Fruit fly (Drosophila melanogaster): ENCODE results near the gene CG7691.

Gene CG7691

dm6 chr3R:18572240-18572803, 12.7 kb downstream of the CG7691 start:
- TF ChIP-seq pad (GFP tag; optimal IDR thresholded peaks at IDR 0.05) (no peak), CG14711 (tag; optimal IDR thresholded peaks at IDR 0.05) (no peak), CG7045 (GFP tag; optimal IDR thresholded peaks at IDR 0.05) (no peak), kay (GFP tag; ENCODE audit: borderline replicate concordance) (peak; percentile 74), cnc (optimal IDR thresholded peaks at IDR 0.05) (peak; percentile 88 to 97)

- no peak for TF ChIP-seq CG1620 (GFP tag; optimal IDR thresholded peaks at IDR 0.05)
- peak; percentile 5 for TF ChIP-seq CG33017 (tag; optimal IDR thresholded peaks at IDR 0.05)
- peak; percentile 37 for TF ChIP-seq bab1 (GFP tag; optimal IDR thresholded peaks at IDR 0.05)
- no peak for TF ChIP-seq CG12768 (GFP tag; optimal IDR thresholded peaks at IDR 0.05)
- peak; percentile 67 to 91 for TF ChIP-seq cnc (optimal IDR thresholded peaks at IDR 0.05)
- TF ChIP-seq Mnt (GFP tag; optimal IDR thresholded peaks at IDR 0.05) = peak; percentile 3
- TF ChIP-seq Hr96 (GFP tag; optimal IDR thresholded peaks at IDR 0.05) = no peak
Observed at dm6 chr3R:18572845-18573490, 13.3 kb downstream of the CG7691 start, which contains the start of the genes CG7694 and fray. Gene CG7694, plus strand, starts transcription at chr3R:18573091. Gene fray, plus strand, starts transcription at chr3R:18573091.

- peak; percentile 74 for TF ChIP-seq Mnt (GFP tag; optimal IDR thresholded peaks at IDR 0.05)
- peak; percentile 88 for TF ChIP-seq CG12768 (GFP tag; optimal IDR thresholded peaks at IDR 0.05)
- no peak for TF ChIP-seq cnc (optimal IDR thresholded peaks at IDR 0.05)
- TF ChIP-seq pad (GFP tag; optimal IDR thresholded peaks at IDR 0.05) = peak; percentile 68
- TF ChIP-seq Clk (GFP tag; optimal IDR thresholded peaks at IDR 0.05) = peak; percentile 57
- peak; percentile 81 for TF ChIP-seq Hr96 (GFP tag; optimal IDR thresholded peaks at IDR 0.05)
- TF ChIP-seq CG14711 (tag; optimal IDR thresholded peaks at IDR 0.05) = peak; percentile 84
- TF ChIP-seq ovo (GFP tag; optimal IDR thresholded peaks at IDR 0.05) = peak; percentile 77
- peak; percentile 77 for TF ChIP-seq tj (GFP tag; optimal IDR thresholded peaks at IDR 0.05)
- TF ChIP-seq CG7101 (tag; optimal IDR thresholded peaks at IDR 0.05) = peak; percentile 91
- TF ChIP-seq CG7045 (GFP tag; optimal IDR thresholded peaks at IDR 0.05) = peak; percentile 96
- peak; percentile 95 for TF ChIP-seq bab1 (GFP tag; optimal IDR thresholded peaks at IDR 0.05)
- peak; percentile 93 for TF ChIP-seq CG33017 (tag; optimal IDR thresholded peaks at IDR 0.05)
- peak; percentile 98 for TF ChIP-seq kay (GFP tag; ENCODE audit: borderline replicate concordance)
- peak; percentile 96 for TF ChIP-seq CG11617 (GFP tag; optimal IDR thresholded peaks at IDR 0.05)
- TF ChIP-seq CG5204 (GFP tag; optimal IDR thresholded peaks at IDR 0.05) = peak; percentile 93
- TF ChIP-seq cic (GFP tag; optimal IDR thresholded peaks at IDR 0.05) = peak; percentile 28
- peak; percentile 83 for TF ChIP-seq Crg-1 (GFP tag; optimal IDR thresholded peaks at IDR 0.05)
- TF ChIP-seq toe (GFP tag; optimal IDR thresholded peaks at IDR 0.05) = peak; percentile 68
- peak; percentile 77 for TF ChIP-seq CG1620 (GFP tag; optimal IDR thresholded peaks at IDR 0.05)
Observed at dm6 chr3R:18573699-18574259, 14.1 kb downstream of the CG7691 start.

- TF ChIP-seq ovo (GFP tag; optimal IDR thresholded peaks at IDR 0.05) (no peak), CG14711 (tag; optimal IDR thresholded peaks at IDR 0.05) (peak; percentile 3), Crg-1 (GFP tag; optimal IDR thresholded peaks at IDR 0.05) (no peak), CG7101 (tag; optimal IDR thresholded peaks at IDR 0.05) (peak; percentile 61), Mnt (GFP tag; optimal IDR thresholded peaks at IDR 0.05) (no peak), bab1 (GFP tag; optimal IDR thresholded peaks at IDR 0.05) (peak; percentile 48), tj (GFP tag; optimal IDR thresholded peaks at IDR 0.05) (no peak), CG12768 (GFP tag; optimal IDR thresholded peaks at IDR 0.05) (peak; percentile 63), cic (GFP tag; optimal IDR thresholded peaks at IDR 0.05) (no peak), toe (GFP tag; optimal IDR thresholded peaks at IDR 0.05) (no peak), pad (GFP tag; optimal IDR thresholded peaks at IDR 0.05) (no peak), CG33017 (tag; optimal IDR thresholded peaks at IDR 0.05) (peak; percentile 26), kay (GFP tag; ENCODE audit: borderline replicate concordance) (no peak), CG5204 (GFP tag; optimal IDR thresholded peaks at IDR 0.05) (peak; percentile 34), CG7045 (GFP tag; optimal IDR thresholded peaks at IDR 0.05) (peak; percentile 55), cnc (optimal IDR thresholded peaks at IDR 0.05) (no peak), Clk (GFP tag; optimal IDR thresholded peaks at IDR 0.05) (no peak), CG11617 (GFP tag; optimal IDR thresholded peaks at IDR 0.05) (peak; percentile 38), Hr96 (GFP tag; optimal IDR thresholded peaks at IDR 0.05) (no peak)
Observed at dm6 chr3R:18577739-18578417, 18.2 kb downstream of the CG7691 start.

- TF ChIP-seq CG5204 (GFP tag; optimal IDR thresholded peaks at IDR 0.05) = no peak
- TF ChIP-seq CG33017 (tag; optimal IDR thresholded peaks at IDR 0.05) = no peak
- no peak for TF ChIP-seq pad (GFP tag; optimal IDR thresholded peaks at IDR 0.05)
- TF ChIP-seq CG1620 (GFP tag; optimal IDR thresholded peaks at IDR 0.05) = no peak
- TF ChIP-seq bab1 (GFP tag; optimal IDR thresholded peaks at IDR 0.05) = no peak
- no peak for TF ChIP-seq cnc (optimal IDR thresholded peaks at IDR 0.05)
- TF ChIP-seq toe (GFP tag; optimal IDR thresholded peaks at IDR 0.05) = no peak
- no peak for TF ChIP-seq tj (GFP tag; optimal IDR thresholded peaks at IDR 0.05)
- TF ChIP-seq cic (GFP tag; optimal IDR thresholded peaks at IDR 0.05) = peak; percentile 93
- TF ChIP-seq Hr96 (GFP tag; optimal IDR thresholded peaks at IDR 0.05) = no peak
- no peak for TF ChIP-seq Crg-1 (GFP tag; optimal IDR thresholded peaks at IDR 0.05)
- TF ChIP-seq Clk (GFP tag; optimal IDR thresholded peaks at IDR 0.05) = peak; percentile 16
- peak; percentile 21 for TF ChIP-seq CG7101 (tag; optimal IDR thresholded peaks at IDR 0.05)
- no peak for TF ChIP-seq CG11617 (GFP tag; optimal IDR thresholded peaks at IDR 0.05)
- peak; percentile 48 for TF ChIP-seq CG12768 (GFP tag; optimal IDR thresholded peaks at IDR 0.05)
- TF ChIP-seq ovo (GFP tag; optimal IDR thresholded peaks at IDR 0.05) = peak; percentile 23
- TF ChIP-seq CG7045 (GFP tag; optimal IDR thresholded peaks at IDR 0.05) = no peak
- no peak for TF ChIP-seq CG14711 (tag; optimal IDR thresholded peaks at IDR 0.05)
- TF ChIP-seq Mnt (GFP tag; optimal IDR thresholded peaks at IDR 0.05) = peak; percentile 36
- TF ChIP-seq kay (GFP tag; ENCODE audit: borderline replicate concordance) = peak; percentile 54
Observed at dm6 chr3R:18580979-18581378, 21.3 kb downstream of the CG7691 start.
